Worm (Caenorhabditis elegans) whole organism, L2 larva: ENCODE results near the gene algn-14.

ENCODE experiments used
- C34F6.9 ChIP-seq: fragments of 150-350 bp; optimal IDR thresholded peaks from 2 replicates; lab custom pipeline; 2014; ENCODE audit warnings: missing biosample characterization, missing genetic modification characterization
- F13H6.1 ChIP-seq: sonication (generic microtip); optimal IDR thresholded peaks from 2 replicates; lab custom pipeline; 2016; ENCODE audit warnings: missing genetic modification characterization, missing compliant biosample characterization
- R02D3.7 ChIP-seq: fragments of 150-350 bp; optimal IDR thresholded peaks from 2 replicates; lab custom pipeline; 2014; ENCODE audit warnings: missing biosample characterization, missing genetic modification characterization
- Y55F3AM.14 ChIP-seq: fragments of 200-800 bp; sonication (Bioruptor generic); optimal IDR thresholded peaks from 2 replicates; lab custom pipeline; 2018; ENCODE audit warnings: mild to moderate bottlenecking, missing genetic modification characterization, missing compliant biosample characterization
- ZK546.5 ChIP-seq: sonication (generic microtip); optimal IDR thresholded peaks from 2 replicates; lab custom pipeline; 2017; ENCODE audit warnings: missing biosample characterization, missing genetic modification characterization
- alr-1 ChIP-seq: fragments of 150-350 bp; optimal IDR thresholded peaks from 2 replicates; lab custom pipeline; 2014; ENCODE audit warnings: missing biosample characterization, missing genetic modification characterization
- aly-2 ChIP-seq: fragments of 150-350 bp; optimal IDR thresholded peaks from 2 replicates; lab custom pipeline; 2014; ENCODE audit warnings: missing biosample characterization, missing genetic modification characterization
- ama-1 ChIP-seq: fragments of 150-350 bp; optimal IDR thresholded peaks from 2 replicates; lab custom pipeline; 2018; ENCODE audit warnings: inconsistent platforms
- blmp-1 ChIP-seq: sonication (generic microtip); optimal IDR thresholded peaks from 2 replicates; lab custom pipeline; 2017; ENCODE audit warnings: missing genetic modification characterization, mild to moderate bottlenecking, missing compliant biosample characterization, antibody characterized with exemption, moderate library complexity; ENCODE audit not compliant: insufficient read depth
- ceh-16 ChIP-seq: fragments of 150-350 bp; optimal IDR thresholded peaks from 2 replicates; lab custom pipeline; 2014; ENCODE audit warnings: missing biosample characterization, missing genetic modification characterization
- ceh-82 ChIP-seq: fragments of 150-350 bp; optimal IDR thresholded peaks from 2 replicates; lab custom pipeline; 2014; ENCODE audit warnings: missing biosample characterization, missing genetic modification characterization
- crh-2 ChIP-seq: sonication (generic microtip); optimal IDR thresholded peaks from 2 replicates; lab custom pipeline; 2017; ENCODE audit warnings: missing biosample characterization, missing genetic modification characterization
- dmd-4 ChIP-seq: sonication (generic microtip); optimal IDR thresholded peaks from 2 replicates; lab custom pipeline; 2017; ENCODE audit warnings: missing biosample characterization, missing genetic modification characterization
- egl-27 ChIP-seq: sonication (generic microtip); optimal IDR thresholded peaks from 3 replicates; lab custom pipeline; 2017; ENCODE audit warnings: missing biosample characterization, missing genetic modification reagents, missing genetic modification characterization
- elt-1 ChIP-seq: fragments of 150-350 bp; optimal IDR thresholded peaks from 2 replicates; lab custom pipeline; 2014; ENCODE audit warnings: missing biosample characterization, missing genetic modification characterization
- elt-3 ChIP-seq: sonication (generic microtip); optimal IDR thresholded peaks from 2 replicates; lab custom pipeline; 2017; ENCODE audit warnings: missing biosample characterization, missing genetic modification characterization
- fos-1 ChIP-seq: fragments of 150-350 bp; optimal IDR thresholded peaks from 2 replicates; lab custom pipeline; 2014; ENCODE audit warnings: missing biosample characterization, missing genetic modification characterization
- gmeb-1 ChIP-seq: fragments of 150-350 bp; optimal IDR thresholded peaks from 2 replicates; lab custom pipeline; 2014; ENCODE audit warnings: missing biosample characterization, missing genetic modification characterization
- lin-11 ChIP-seq: fragments of 150-350 bp; sonication (generic microtip); optimal IDR thresholded peaks from 2 replicates; lab custom pipeline; 2014; ENCODE audit warnings: missing biosample characterization, missing genetic modification characterization, inconsistent platforms, mixed read lengths
- lin-13 ChIP-seq: fragments of 150-350 bp; optimal IDR thresholded peaks from 2 replicates; lab custom pipeline; 2014; ENCODE audit warnings: missing biosample characterization, missing genetic modification reagents, missing genetic modification characterization
- lin-39 ChIP-seq: fragments of 150-350 bp; optimal IDR thresholded peaks from 2 replicates; lab custom pipeline; 2014; ENCODE audit warnings: missing biosample characterization, missing genetic modification reagents, missing genetic modification characterization
- lsy-2 ChIP-seq, 2 experiments: fragments of 150-350 bp in 1 of 2; sonication (generic microtip) in 1 of 2; optimal IDR thresholded peaks; 2 replicates each; lab custom pipeline; 2014 to 2017; ENCODE audit warnings: missing biosample characterization in 2 of 2, missing genetic modification characterization in 2 of 2
- mab-5 ChIP-seq: fragments of 150-350 bp; optimal IDR thresholded peaks from 2 replicates; lab custom pipeline; 2014; ENCODE audit warnings: missing biosample characterization, missing genetic modification characterization
- mbf-1 ChIP-seq: sonication (generic microtip); optimal IDR thresholded peaks from 2 replicates; lab custom pipeline; 2017; ENCODE audit warnings: missing biosample characterization, missing genetic modification characterization
- mdl-1 ChIP-seq, 2 experiments: fragments of 150-350 bp in 1 of 2; sonication (generic microtip) in 1 of 2; optimal IDR thresholded peaks; 2 replicates each; lab custom pipeline; 2017; ENCODE audit warnings: missing biosample characterization in 2 of 2, missing genetic modification characterization in 2 of 2
- nhr-10 ChIP-seq: sonication (generic microtip); optimal IDR thresholded peaks from 2 replicates; lab custom pipeline; 2017; ENCODE audit warnings: missing biosample characterization, missing genetic modification characterization
- nhr-11 ChIP-seq: fragments of 150-350 bp; optimal IDR thresholded peaks from 2 replicates; lab custom pipeline; 2014; ENCODE audit warnings: missing biosample characterization, missing genetic modification characterization
- nhr-12 ChIP-seq: fragments of 150-350 bp; optimal IDR thresholded peaks from 2 replicates; lab custom pipeline; 2014; ENCODE audit warnings: missing biosample characterization, missing genetic modification characterization
- nhr-129 ChIP-seq: fragments of 150-350 bp; optimal IDR thresholded peaks from 2 replicates; lab custom pipeline; 2014; ENCODE audit warnings: missing biosample characterization, missing genetic modification characterization
- nhr-21 ChIP-seq: fragments of 150-350 bp; optimal IDR thresholded peaks from 2 replicates; lab custom pipeline; 2014; ENCODE audit warnings: missing biosample characterization, missing genetic modification characterization
- nhr-23 ChIP-seq: fragments of 150-350 bp; optimal IDR thresholded peaks from 2 replicates; lab custom pipeline; 2014; ENCODE audit warnings: missing biosample characterization, missing genetic modification reagents, missing genetic modification characterization
- nhr-237 ChIP-seq: fragments of 150-350 bp; optimal IDR thresholded peaks from 2 replicates; lab custom pipeline; 2014; ENCODE audit warnings: missing biosample characterization, missing genetic modification characterization
- nhr-25 ChIP-seq: fragments of 150-350 bp; sonication (generic microtip); optimal IDR thresholded peaks from 3 replicates; lab custom pipeline; 2014; ENCODE audit warnings: missing biosample characterization, missing genetic modification characterization
- nhr-6 ChIP-seq: fragments of 150-350 bp; optimal IDR thresholded peaks from 2 replicates; lab custom pipeline; 2014; ENCODE audit warnings: missing biosample characterization, missing genetic modification characterization
- nhr-77 ChIP-seq: fragments of 150-350 bp; optimal IDR thresholded peaks from 2 replicates; lab custom pipeline; 2014; ENCODE audit warnings: missing biosample characterization, missing genetic modification characterization
- peb-1 ChIP-seq: fragments of 150-350 bp; optimal IDR thresholded peaks from 2 replicates; lab custom pipeline; 2014; ENCODE audit warnings: missing biosample characterization, missing genetic modification characterization
- sem-4 ChIP-seq: fragments of 150-350 bp; optimal IDR thresholded peaks from 2 replicates; lab custom pipeline; 2014; ENCODE audit warnings: missing biosample characterization, missing genetic modification reagents, missing genetic modification characterization
- skn-1 ChIP-seq: sonication (generic microtip); optimal IDR thresholded peaks from 2 replicates; lab custom pipeline; 2017; ENCODE audit warnings: missing biosample characterization, missing genetic modification characterization
- sma-3 ChIP-seq: sonication (generic microtip); optimal IDR thresholded peaks from 2 replicates; lab custom pipeline; 2016; ENCODE audit warnings: missing genetic modification reagents, missing genetic modification characterization, missing compliant biosample characterization
- sma-9 ChIP-seq, 2 experiments: fragments of 150-350 bp in 1 of 2; sonication (generic microtip) in 1 of 2; optimal IDR thresholded peaks; 2 replicates each; lab custom pipeline; 2014 to 2016; ENCODE audit warnings: missing genetic modification characterization in 2 of 2, mild to moderate bottlenecking in 1 of 2, missing biosample characterization in 1 of 2, missing compliant biosample characterization in 1 of 2, missing genetic modification reagents in 1 of 2, moderate library complexity in 1 of 2
- snpc-4 ChIP-seq: fragments of 150-350 bp; optimal IDR thresholded peaks from 2 replicates; lab custom pipeline; 2014; ENCODE audit warnings: missing biosample characterization, missing genetic modification characterization
- unc-39 ChIP-seq: fragments of 150-350 bp; optimal IDR thresholded peaks from 2 replicates; lab custom pipeline; 2014; ENCODE audit warnings: missing biosample characterization, missing genetic modification characterization
- unc-55 ChIP-seq: fragments of 150-350 bp; sonication (generic microtip); optimal IDR thresholded peaks from 3 replicates; lab custom pipeline; 2014; ENCODE audit warnings: missing biosample characterization, missing genetic modification reagents, missing genetic modification characterization
- unc-62 ChIP-seq: fragments of 150-350 bp; optimal IDR thresholded peaks from 2 replicates; lab custom pipeline; 2014; ENCODE audit warnings: missing biosample characterization, missing genetic modification reagents, missing genetic modification characterization
- zag-1 ChIP-seq: fragments of 150-350 bp; optimal IDR thresholded peaks from 2 replicates; lab custom pipeline; 2014; ENCODE audit warnings: missing biosample characterization, missing genetic modification characterization
- ztf-1 ChIP-seq: fragments of 200-800 bp; sonication (Bioruptor generic); conservative IDR thresholded peaks from 2 replicates; pipeline ENCODE4 v1.3.6; 2022; ENCODE audit warnings: missing genetic modification characterization, missing compliant biosample characterization
- ztf-11 ChIP-seq: sonication (generic microtip); optimal IDR thresholded peaks from 2 replicates; lab custom pipeline; 2017; ENCODE audit warnings: missing biosample characterization, missing genetic modification characterization
- ztf-4 ChIP-seq: fragments of 150-350 bp; optimal IDR thresholded peaks from 2 replicates; lab custom pipeline; 2014; ENCODE audit warnings: missing biosample characterization, missing genetic modification characterization

The algn-14 gene

DNA sequence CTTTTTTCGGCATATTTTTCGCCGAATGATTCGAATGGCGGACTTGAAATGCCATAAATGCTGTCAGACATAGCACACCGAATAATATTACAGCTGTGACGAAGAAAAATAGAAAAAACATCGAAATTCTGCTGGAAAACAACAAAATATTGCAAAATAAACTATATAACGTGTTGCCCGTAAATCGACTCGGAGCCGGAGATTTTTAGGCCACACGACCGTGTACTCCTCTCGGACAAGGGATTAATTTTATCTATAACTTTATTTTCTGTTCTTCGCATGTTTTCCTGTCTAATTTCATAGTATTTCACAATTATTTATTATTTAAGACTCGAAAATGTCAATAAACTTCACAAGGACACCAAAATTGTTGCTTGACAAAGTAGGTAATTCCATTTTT lies at the start of gene algn-14, which contains the start of gene M02B7.2:
algn-14 (minus strand) TSS at position 175 of the 400 bp plus-strand sequence.
M02B7.2 (plus strand) TSS at position 330 of the 400 bp plus-strand sequence.
- TF ChIP-seq ZK546.5 (tag; lab: Kevin White, UChicago), result no peak
- TF ChIP-seq nhr-21 (tag; lab: Kevin White, UChicago), result peak; percentile 18
- peak; percentile 57 for TF ChIP-seq F13H6.1 (tag; lab: Kevin White, UChicago)
- peak; percentile 64 for TF ChIP-seq unc-55 (GFP tag; lab: Kevin White, UChicago)
- no peak for TF ChIP-seq ama-1 (lab: Kevin White, UChicago)
- no peak for TF ChIP-seq ztf-11 (tag; lab: Kevin White, UChicago)
- TF ChIP-seq dmd-4 (tag; lab: Kevin White, UChicago), result no peak
- peak; percentile 48 for TF ChIP-seq crh-2 (tag; lab: Kevin White, UChicago)
- no peak for TF ChIP-seq mbf-1
- TF ChIP-seq alr-1, result no peak
- peak; percentile 85 for TF ChIP-seq sma-9 (GFP tag; optimal IDR thresholded peaks at IDR 0.05; lab: Kevin White, UChicago)
- TF ChIP-seq sma-9 (tag; optimal IDR thresholded peaks at IDR 0.05; lab: Kevin White, UChicago), result no peak
- TF ChIP-seq lin-13 (GFP tag; lab: Kevin White, UChicago), result peak; percentile 39
- no peak for TF ChIP-seq nhr-77
- TF ChIP-seq lin-39, result no peak
- no peak for TF ChIP-seq nhr-237 (tag; lab: Kevin White, UChicago)
- no peak for TF ChIP-seq nhr-23 (tag; lab: Kevin White, UChicago)
- TF ChIP-seq skn-1 (tag; lab: Kevin White, UChicago), result no peak
- TF ChIP-seq R02D3.7 (tag; lab: Kevin White, UChicago), result peak; percentile 67
- no peak for TF ChIP-seq nhr-129
- no peak for TF ChIP-seq aly-2
- no peak for TF ChIP-seq elt-1
- no peak for TF ChIP-seq unc-39
- peak; percentile 74 for TF ChIP-seq sma-3 (GFP tag; lab: Kevin White, UChicago)
- no peak for TF ChIP-seq nhr-10 (tag; lab: Kevin White, UChicago)
- no peak for TF ChIP-seq lin-11 (tag; lab: Kevin White, UChicago)
- TF ChIP-seq lsy-2 (tag; optimal IDR thresholded peaks at IDR 0.05; lab: Kevin White, UChicago), result peak; percentile 33 to 80
- TF ChIP-seq Y55F3AM.14 (GFP tag; lab: Kevin White, UChicago), result no peak
- TF ChIP-seq gmeb-1 (tag; lab: Kevin White, UChicago), result peak; percentile 66
- TF ChIP-seq C34F6.9 (tag; lab: Kevin White, UChicago), result peak; percentile 61
- no peak for TF ChIP-seq egl-27 (tag; lab: Kevin White, UChicago)
- TF ChIP-seq snpc-4 (tag; lab: Kevin White, UChicago), result no peak
- peak; percentile 33 for TF ChIP-seq mab-5 (tag; lab: Kevin White, UChicago)
- no peak for TF ChIP-seq elt-3 (tag; lab: Kevin White, UChicago)
- TF ChIP-seq nhr-11, result no peak
- no peak for TF ChIP-seq nhr-12 (tag; lab: Kevin White, UChicago)
- no peak for TF ChIP-seq sem-4 (tag; lab: Kevin White, UChicago)
- no peak for TF ChIP-seq blmp-1 (tag; lab: Kevin White, UChicago)
- TF ChIP-seq ceh-82 (tag; lab: Kevin White, UChicago), result no peak
- TF ChIP-seq peb-1 (tag; lab: Kevin White, UChicago), result no peak
- TF ChIP-seq unc-62 (GFP tag; lab: Kevin White, UChicago), result no peak
- TF ChIP-seq mdl-1 (tag; optimal IDR thresholded peaks at IDR 0.05; lab: Kevin White, UChicago), result no peak
- TF ChIP-seq nhr-25 (tag; lab: Kevin White, UChicago), result peak; percentile 49
- TF ChIP-seq ceh-16 (tag; lab: Kevin White, UChicago), result no peak
- peak; percentile 14 for TF ChIP-seq fos-1 (tag; lab: Kevin White, UChicago)
- no peak for TF ChIP-seq nhr-6 (tag; lab: Kevin White, UChicago)
- no peak for TF ChIP-seq ztf-1
- TF ChIP-seq ztf-4, result no peak
- TF ChIP-seq zag-1, result no peak
